Worm (Caenorhabditis elegans) whole organism, young adult: ENCODE data around the gene slc-30A9.

Source experiments
- B0019.2 ChIP-seq: fragments of 200-800 bp; sonication (Bioruptor generic); conservative IDR thresholded peaks from 2 replicates; pipeline ENCODE4 v1.3.6; 2022; ENCODE audit warnings: missing genetic modification reagents, missing genetic modification characterization, missing compliant biosample characterization
- B0035.1 ChIP-seq: sonication (generic microtip); optimal IDR thresholded peaks from 2 replicates; lab custom pipeline; 2016; ENCODE audit warnings: missing genetic modification characterization, mild to moderate bottlenecking, missing compliant biosample characterization, missing genotype, missing genetic modification reagents
- B0261.1 ChIP-seq: sonication (generic microtip); optimal IDR thresholded peaks from 2 replicates; lab custom pipeline; 2016; ENCODE audit warnings: mild to moderate bottlenecking, missing genetic modification characterization, moderate library complexity, missing compliant biosample characterization
- D2030.7 ChIP-seq: fragments of 200-800 bp; sonication (Bioruptor generic); IDR thresholded peaks from 2 replicates; pipeline ENCODE4 v1.3.6; 2022; ENCODE audit warnings: missing genetic modification reagents, missing genetic modification characterization, missing compliant biosample characterization
- F10E7.11 ChIP-seq: sonication (generic microtip); optimal IDR thresholded peaks from 2 replicates; lab custom pipeline; 2017; ENCODE audit warnings: mild to moderate bottlenecking, missing genetic modification characterization, moderate library complexity, missing compliant biosample characterization
- F22D6.2 ChIP-seq: sonication (generic microtip); optimal IDR thresholded peaks from 2 replicates; lab custom pipeline; 2016; ENCODE audit warnings: mild to moderate bottlenecking, missing genetic modification characterization, missing compliant biosample characterization
- F33H1.4 ChIP-seq: fragments of 200-800 bp; sonication (Bioruptor generic); IDR thresholded peaks from 2 replicates; pipeline ENCODE4 v1.3.6; 2022; ENCODE audit warnings: missing genetic modification reagents, missing genetic modification characterization, missing compliant biosample characterization
- F52B5.7 ChIP-seq: sonication (generic microtip); optimal IDR thresholded peaks from 2 replicates; lab custom pipeline; 2016; ENCODE audit warnings: mild to moderate bottlenecking, missing genetic modification characterization, missing compliant biosample characterization
- F55B11.4 ChIP-seq: sonication (generic microtip); optimal IDR thresholded peaks from 2 replicates; lab custom pipeline; 2016; ENCODE audit warnings: missing compliant biosample characterization, missing genetic modification characterization, borderline replicate concordance; ENCODE audit not compliant: insufficient read depth
- F57C9.4 ChIP-seq: sonication (generic microtip); optimal IDR thresholded peaks from 2 replicates; lab custom pipeline; 2017; ENCODE audit warnings: mild to moderate bottlenecking, missing genetic modification characterization, missing compliant biosample characterization
- T26A5.8 ChIP-seq: sonication (generic microtip); optimal IDR thresholded peaks from 2 replicates; lab custom pipeline; 2016; ENCODE audit warnings: missing genetic modification characterization, missing compliant biosample characterization
- Y53F4B.3 ChIP-seq: fragments of 200-800 bp; sonication (Bioruptor generic); IDR thresholded peaks from 2 replicates; pipeline ENCODE4 v1.3.6; 2022; ENCODE audit warnings: missing genetic modification reagents, missing genetic modification characterization, missing compliant biosample characterization
- Y53G8AR.9 ChIP-seq: fragments of 200-800 bp; sonication (Bioruptor generic); conservative IDR thresholded peaks from 2 replicates; pipeline ENCODE4 v1.3.6; 2022; ENCODE audit warnings: missing genetic modification reagents, missing genetic modification characterization, missing compliant biosample characterization
- ZK185.1 ChIP-seq: sonication (generic microtip); optimal IDR thresholded peaks from 2 replicates; lab custom pipeline; 2016; ENCODE audit warnings: mild to moderate bottlenecking, missing genetic modification characterization, missing compliant biosample characterization; ENCODE audit not compliant: poor library complexity, severe bottlenecking
- bed-2 ChIP-seq: fragments of 200-800 bp; sonication (Bioruptor generic); IDR thresholded peaks from 2 replicates; pipeline ENCODE4 v1.3.6; 2022; ENCODE audit warnings: missing genetic modification reagents, missing genetic modification characterization, missing compliant biosample characterization
- cebp-2 ChIP-seq: fragments of 200-800 bp; sonication (Bioruptor generic); IDR thresholded peaks from 2 replicates; pipeline ENCODE4 v1.3.6; 2022; ENCODE audit warnings: missing genetic modification characterization, missing compliant biosample characterization
- ceh-27 ChIP-seq: fragments of 200-800 bp; sonication (Bioruptor generic); optimal IDR thresholded peaks from 2 replicates; lab custom pipeline; 2018; ENCODE audit warnings: mild to moderate bottlenecking, missing genetic modification characterization, moderate library complexity, missing compliant biosample characterization
- ceh-58 ChIP-seq: fragments of 200-800 bp; sonication (Bioruptor generic); IDR thresholded peaks from 2 replicates; pipeline ENCODE4 v1.3.6; 2022; ENCODE audit warnings: missing genetic modification characterization, missing compliant biosample characterization
- ceh-91 ChIP-seq: fragments of 200-800 bp; sonication (Bioruptor generic); IDR thresholded peaks from 2 replicates; pipeline ENCODE4 v1.3.6; 2022; ENCODE audit warnings: missing genetic modification reagents, missing genetic modification characterization, missing compliant biosample characterization
- chd-7 ChIP-seq: sonication (generic microtip); optimal IDR thresholded peaks from 2 replicates; lab custom pipeline; 2016; ENCODE audit warnings: mild to moderate bottlenecking, missing genetic modification characterization, moderate library complexity, missing compliant biosample characterization
- dox-1 ChIP-seq: fragments of 200-800 bp; sonication (Bioruptor generic); IDR thresholded peaks from 2 replicates; pipeline ENCODE4 v1.3.6; 2022; ENCODE audit warnings: missing genetic modification reagents, missing genetic modification characterization, missing compliant biosample characterization
- dpff-1 ChIP-seq: sonication (generic microtip); optimal IDR thresholded peaks from 2 replicates; lab custom pipeline; 2017; ENCODE audit warnings: mild to moderate bottlenecking, missing genetic modification characterization, missing compliant biosample characterization
- ekl-4 ChIP-seq: fragments of 200-800 bp; sonication (Bioruptor generic); IDR thresholded peaks from 2 replicates; pipeline ENCODE4 v1.3.6; 2022; ENCODE audit warnings: missing genetic modification reagents, missing genetic modification characterization, missing compliant biosample characterization
- hlh-26 ChIP-seq: fragments of 200-800 bp; sonication (Bioruptor generic); conservative IDR thresholded peaks from 2 replicates; pipeline ENCODE4 v1.3.6; 2022; ENCODE audit warnings: missing genetic modification reagents, missing genetic modification characterization, missing compliant biosample characterization
- hrde-1 ChIP-seq: sonication (generic microtip); optimal IDR thresholded peaks from 2 replicates; lab custom pipeline; 2016; ENCODE audit warnings: missing genetic modification characterization, mild to moderate bottlenecking, missing compliant biosample characterization, moderate library complexity, missing genotype, missing genetic modification reagents, borderline replicate concordance
- lsl-1 ChIP-seq: fragments of 200-800 bp; sonication (Bioruptor generic); optimal IDR thresholded peaks from 2 replicates; lab custom pipeline; 2018; ENCODE audit warnings: mild to moderate bottlenecking, missing genetic modification characterization, moderate library complexity, missing compliant biosample characterization
- madf-3 ChIP-seq: fragments of 200-800 bp; sonication (Bioruptor generic); IDR thresholded peaks from 2 replicates; pipeline ENCODE4 v1.3.6; 2022; ENCODE audit warnings: missing genetic modification reagents, missing genetic modification characterization, missing compliant biosample characterization
- madf-8 ChIP-seq: fragments of 200-800 bp; sonication (Bioruptor generic); conservative IDR thresholded peaks from 2 replicates; pipeline ENCODE4 v1.3.6; 2022; ENCODE audit warnings: missing genetic modification reagents, missing genetic modification characterization, missing compliant biosample characterization
- mcd-1 ChIP-seq: fragments of 200-800 bp; sonication (Bioruptor generic); IDR thresholded peaks from 2 replicates; pipeline ENCODE4 v1.3.6; 2022; ENCODE audit warnings: missing genetic modification reagents, missing genetic modification characterization, missing compliant biosample characterization
- nfya-2 ChIP-seq: fragments of 200-800 bp; sonication (Bioruptor generic); IDR thresholded peaks from 2 replicates; pipeline ENCODE4 v1.3.6; 2022; ENCODE audit warnings: missing genetic modification reagents, missing genetic modification characterization, missing compliant biosample characterization
- nhr-90 ChIP-seq: sonication (generic microtip); optimal IDR thresholded peaks from 2 replicates; lab custom pipeline; 2016; ENCODE audit warnings: missing genotype, mild to moderate bottlenecking, missing genetic modification characterization, missing compliant biosample characterization
- repo-1 ChIP-seq: sonication (generic microtip); optimal IDR thresholded peaks from 2 replicates; lab custom pipeline; 2017; ENCODE audit warnings: mild to moderate bottlenecking, missing genetic modification characterization, missing compliant biosample characterization
- rpc-1 ChIP-seq, 2 experiments: fragments of 150-350 bp in 1 of 2; sonication (generic microtip) in 1 of 2; optimal IDR thresholded peaks; 2 replicates each; lab custom pipeline; 2014 to 2018; ENCODE audit warnings: missing biosample characterization in 1 of 2, missing genetic modification characterization in 1 of 2, missing genetic modification reagents in 1 of 2, missing genotype in 1 of 2
- sea-2 ChIP-seq: fragments of 200-800 bp; sonication (Bioruptor generic); IDR thresholded peaks from 2 replicates; pipeline ENCODE4 v1.3.6; 2022; ENCODE audit warnings: missing genetic modification characterization, missing compliant biosample characterization
- snpc-1.3 ChIP-seq: sonication (generic microtip); optimal IDR thresholded peaks from 2 replicates; lab custom pipeline; 2017; ENCODE audit warnings: missing genetic modification characterization, mild to moderate bottlenecking, missing compliant biosample characterization, antibody characterized with exemption, moderate library complexity, missing genotype, missing genetic modification reagents; ENCODE audit not compliant: insufficient read depth
- snpc-3.4 ChIP-seq: sonication (generic microtip); optimal IDR thresholded peaks from 2 replicates; lab custom pipeline; 2017; ENCODE audit warnings: missing genetic modification characterization, mild to moderate bottlenecking, missing compliant biosample characterization, antibody characterized with exemption, moderate library complexity, missing genotype, missing genetic modification reagents
- tbx-9 ChIP-seq: sonication (generic microtip); optimal IDR thresholded peaks from 2 replicates; lab custom pipeline; 2016; ENCODE audit warnings: borderline replicate concordance, missing genetic modification characterization, inconsistent platforms, missing compliant biosample characterization
- unc-130 ChIP-seq: sonication (generic microtip); optimal IDR thresholded peaks from 2 replicates; lab custom pipeline; 2016; ENCODE audit warnings: missing genetic modification reagents, missing genetic modification characterization, missing compliant biosample characterization
- ztf-18 ChIP-seq: sonication (generic microtip); optimal IDR thresholded peaks from 2 replicates; lab custom pipeline; 2016; ENCODE audit warnings: missing genotype, mild to moderate bottlenecking, missing genetic modification characterization, missing compliant biosample characterization
- ztf-25 ChIP-seq: fragments of 200-800 bp; sonication (Bioruptor generic); IDR thresholded peaks from 2 replicates; pipeline ENCODE4 v1.3.6; 2022; ENCODE audit warnings: missing genetic modification reagents, missing genetic modification characterization, missing compliant biosample characterization
- ztf-3 ChIP-seq: fragments of 200-800 bp; sonication (Bioruptor generic); optimal IDR thresholded peaks from 2 replicates; lab custom pipeline; 2018; ENCODE audit warnings: mild to moderate bottlenecking, missing genetic modification characterization, missing compliant biosample characterization

Gene slc-30A9

DNA sequence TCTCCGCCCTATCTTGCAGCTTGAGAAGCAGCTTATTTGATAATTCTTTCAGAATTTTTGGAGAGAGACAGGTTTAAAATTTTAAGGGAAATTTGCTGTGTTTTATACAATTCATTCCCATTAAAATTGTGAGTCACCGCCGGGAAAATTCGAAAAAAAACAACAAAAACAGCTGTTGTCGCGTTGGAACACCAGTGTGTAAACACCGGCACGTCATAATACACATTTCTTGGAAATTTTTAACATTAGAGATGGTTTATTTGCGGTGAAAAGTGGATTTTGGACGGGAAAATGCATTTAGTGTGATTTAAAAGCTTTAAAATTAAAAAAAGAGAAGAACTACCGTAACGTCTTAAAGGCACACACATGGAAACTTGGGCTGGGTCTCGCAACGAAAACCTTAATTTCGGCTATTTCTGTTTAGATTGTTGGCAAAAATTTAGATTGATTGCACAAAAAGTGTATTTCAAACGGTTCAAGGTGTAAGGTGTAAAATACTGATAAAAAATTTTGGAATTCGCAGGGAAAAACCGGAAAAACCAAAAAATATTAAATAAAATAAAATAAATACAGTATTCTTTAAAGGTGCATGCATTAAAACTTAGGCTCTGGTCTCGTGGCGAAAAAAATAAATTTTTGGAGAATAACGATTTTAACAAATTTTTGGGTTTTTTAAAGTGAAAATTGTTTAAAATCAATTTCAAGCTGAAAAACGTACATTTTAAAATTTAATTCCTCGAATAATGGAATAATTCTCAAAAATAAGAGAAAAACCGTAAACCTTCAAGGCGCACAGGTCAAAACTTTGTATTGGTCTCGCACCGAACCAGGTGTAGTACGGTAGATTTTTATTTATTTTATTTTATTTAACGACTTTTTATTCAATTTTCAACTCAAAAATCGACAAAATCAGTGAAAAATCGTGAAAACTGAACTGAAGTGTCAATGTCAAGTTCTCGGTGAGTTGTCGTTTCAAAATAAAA lies 26.9 kb upstream of the slc-30A9 start, which contains the start of gene cosa-1 (continued):
- TF ChIP-seq hrde-1 (tag; lab: Kevin White, UChicago) (peak; percentile 39), F55B11.4 (tag; lab: Kevin White, UChicago) (no peak), F57C9.4 (tag; lab: Kevin White, UChicago) (no peak), F22D6.2 (tag; lab: Kevin White, UChicago) (no peak), nfya-2 (no peak), sea-2 (GFP tag; lab: Robert Waterston, UW) (no peak), unc-130 (GFP tag; lab: Kevin White, UChicago) (peak; percentile 51), dpff-1 (no peak), B0035.1 (tag; lab: Kevin White, UChicago) (no peak), ekl-4 (GFP tag; lab: Robert Waterston, UW) (no peak), chd-7 (no peak), F52B5.7 (tag; lab: Kevin White, UChicago) (no peak), ceh-27 (no peak), bed-2 (GFP tag; lab: Robert Waterston, UW) (no peak), ceh-91 (GFP tag; lab: Robert Waterston, UW) (peak; percentile 75; the same call in 1 of the 2 replicates), ztf-3 (no peak)
- TF ChIP-seq, all 124 proteins: peak for 21

DNA sequence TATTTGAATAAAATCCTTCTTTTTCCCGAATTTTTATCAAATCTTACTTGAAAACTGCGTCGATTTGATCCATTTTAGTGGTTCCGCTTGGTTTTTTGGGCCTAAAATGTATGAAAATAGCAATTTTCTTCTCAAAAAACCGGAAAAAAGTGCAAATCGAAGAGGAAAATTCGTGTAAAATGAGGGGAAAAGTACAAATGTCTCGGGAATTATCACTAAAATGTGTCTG lies 26.3 kb upstream of the slc-30A9 start, which contains the start of gene Y71H2AM.11:
Y71H2AM.11 (minus strand) TSS at position 101 of the 229 bp plus-strand sequence.
- TF ChIP-seq hlh-26 (GFP tag; lab: Robert Waterston, UW) (no peak), dpff-1 (no peak), tbx-9 (tag; lab: Kevin White, UChicago) (no peak), snpc-3.4 (tag; lab: Kevin White, UChicago) (no peak), snpc-1.3 (no peak), B0019.2 (GFP tag; lab: Robert Waterston, UW) (no peak), F52B5.7 (tag; lab: Kevin White, UChicago) (no peak)

- TF ChIP-seq mcd-1 (peak; percentile 22; the same call in 1 of the 2 replicates), Y53G8AR.9 (no peak)
These were observed 17.9 kb upstream of the slc-30A9 start, which contains the start of gene tmem-132 for ce11 chrIII:2716514-2716913. Gene tmem-132 (minus strand): TSS chrIII:2716614.

ce11 chrIII:2711527-2711926 lies 12.9 kb upstream of the slc-30A9 start:
- no peak for TF ChIP-seq Y53F4B.3 (GFP tag; lab: Robert Waterston, UW)
- TF ChIP-seq F10E7.11: no peak
- TF ChIP-seq D2030.7 (GFP tag; lab: Robert Waterston, UW): peak; percentile 48
- TF ChIP-seq Y53G8AR.9: no peak
- no peak for TF ChIP-seq repo-1 (tag; lab: Kevin White, UChicago)
- TF ChIP-seq ceh-27: no peak
- no peak for TF ChIP-seq ceh-58
- TF ChIP-seq madf-3: no peak
- TF ChIP-seq cebp-2 (GFP tag; lab: Robert Waterston, UW): no peak
- peak; percentile 66 for TF ChIP-seq ztf-18 (tag; lab: Kevin White, UChicago)
- TF ChIP-seq B0261.1 (tag; lab: Kevin White, UChicago): peak; percentile 73
- TF ChIP-seq rpc-1 (optimal IDR thresholded peaks at IDR 0.05; lab: Kevin White, UChicago): peak; percentile 64
- peak; percentile 85 for TF ChIP-seq rpc-1 (tag; optimal IDR thresholded peaks at IDR 0.05; lab: Kevin White, UChicago)
- peak; percentile 30; the same call in 1 of the 2 replicates for TF ChIP-seq F33H1.4 (GFP tag; lab: Robert Waterston, UW)
- no peak for TF ChIP-seq madf-8 (GFP tag; lab: Robert Waterston, UW)
- no peak for TF ChIP-seq ZK185.1 (tag; lab: Kevin White, UChicago)
- TF ChIP-seq dox-1 (GFP tag; lab: Robert Waterston, UW): 0 out of 2 replicates have a peak, but pooled peaks have one; percentile 34
- 0 out of 2 replicates have a peak, but pooled peaks have one; percentile 64 for TF ChIP-seq ztf-25 (GFP tag; lab: Robert Waterston, UW)
- TF ChIP-seq T26A5.8 (tag; lab: Kevin White, UChicago): no peak
- TF ChIP-seq nhr-90 (tag; lab: Kevin White, UChicago): peak; percentile 56
- peak; percentile 43 for TF ChIP-seq lsl-1 (GFP tag; lab: Kevin White, UChicago)
- TF ChIP-seq unc-130 (GFP tag; lab: Kevin White, UChicago): no peak
- TF ChIP-seq B0019.2 (GFP tag; lab: Robert Waterston, UW): no peak
